Worm (Caenorhabditis elegans): ENCODE measurements around the gene F54H12.5.
A peak's percentile ranks its signal among the peaks of the same experiment; 100 is the strongest.

Gene F54H12.5

ce11 chrIII:7972061-7972460 is at the start of gene F54H12.5:
F54H12.5 (minus strand) TSS chrIII:7972161.
- no peak for TF ChIP-seq nhr-77 (tag; optimal IDR thresholded peaks at IDR 0.05)
- TF ChIP-seq lin-39 (tag; optimal IDR thresholded peaks at IDR 0.05): no peak
- no peak for TF ChIP-seq nhr-12 (tag; optimal IDR thresholded peaks at IDR 0.05)
- no peak for TF ChIP-seq dmd-4 (tag; optimal IDR thresholded peaks at IDR 0.05)
- no peak for TF ChIP-seq ztf-1 (GFP tag; conservative IDR thresholded peaks at IDR 0.05)
- no peak for TF ChIP-seq nhr-6 (tag; optimal IDR thresholded peaks at IDR 0.05)
- TF ChIP-seq ZK546.5 (tag; optimal IDR thresholded peaks at IDR 0.05): no peak
- TF ChIP-seq alr-1 (tag; optimal IDR thresholded peaks at IDR 0.05): no peak
- TF ChIP-seq unc-62 (GFP tag; optimal IDR thresholded peaks at IDR 0.05): no peak
- no peak for TF ChIP-seq F13H6.1 (tag; optimal IDR thresholded peaks at IDR 0.05)
- no peak for TF ChIP-seq Y55F3AM.14 (GFP tag; optimal IDR thresholded peaks at IDR 0.05)
- TF ChIP-seq peb-1 (tag; optimal IDR thresholded peaks at IDR 0.05): no peak
- TF ChIP-seq mab-5 (tag; optimal IDR thresholded peaks at IDR 0.05): no peak
- no peak for TF ChIP-seq elt-1 (tag; optimal IDR thresholded peaks at IDR 0.05)

- peak; percentile 74 for TF ChIP-seq nhr-25 (tag; optimal IDR thresholded peaks at IDR 0.05)
- TF ChIP-seq fos-1 (tag; optimal IDR thresholded peaks at IDR 0.05): peak; percentile 72
- peak; percentile 51 for TF ChIP-seq lin-11 (tag; optimal IDR thresholded peaks at IDR 0.05)
- TF ChIP-seq lsy-2 (tag; optimal IDR thresholded peaks at IDR 0.05): peak; percentile 77 to 92
- peak; percentile 83 for TF ChIP-seq crh-2 (tag; optimal IDR thresholded peaks at IDR 0.05)
- TF ChIP-seq lin-13 (GFP tag; optimal IDR thresholded peaks at IDR 0.05): peak; percentile 85
- no peak for TF ChIP-seq peb-1 (tag; optimal IDR thresholded peaks at IDR 0.05)
- TF ChIP-seq nhr-10 (tag; optimal IDR thresholded peaks at IDR 0.05): no peak
- peak; percentile 7 for TF ChIP-seq nhr-237 (tag; optimal IDR thresholded peaks at IDR 0.05)
- TF ChIP-seq nhr-77 (tag; optimal IDR thresholded peaks at IDR 0.05): no peak
- TF ChIP-seq skn-1 (tag; optimal IDR thresholded peaks at IDR 0.05): peak; percentile 44
- peak; percentile 58 for TF ChIP-seq nhr-21 (tag; optimal IDR thresholded peaks at IDR 0.05)
- TF ChIP-seq gmeb-1 (tag; optimal IDR thresholded peaks at IDR 0.05): peak; percentile 87
- TF ChIP-seq zag-1 (tag; optimal IDR thresholded peaks at IDR 0.05): peak; percentile 16
- peak; percentile 82 for TF ChIP-seq nhr-129 (tag; optimal IDR thresholded peaks at IDR 0.05)
- peak; percentile 58 for TF ChIP-seq ceh-16 (tag; optimal IDR thresholded peaks at IDR 0.05)
- no peak for TF ChIP-seq unc-39 (tag; optimal IDR thresholded peaks at IDR 0.05)
- TF ChIP-seq ZK546.5 (tag; optimal IDR thresholded peaks at IDR 0.05): no peak
- TF ChIP-seq mbf-1 (tag; optimal IDR thresholded peaks at IDR 0.05): no peak
- TF ChIP-seq C34F6.9 (tag; optimal IDR thresholded peaks at IDR 0.05): peak; percentile 95
- TF ChIP-seq unc-62 (GFP tag; optimal IDR thresholded peaks at IDR 0.05): no peak
- TF ChIP-seq alr-1 (tag; optimal IDR thresholded peaks at IDR 0.05): no peak
- no peak for TF ChIP-seq blmp-1 (tag; optimal IDR thresholded peaks at IDR 0.05; ENCODE audit: insufficient read depth)
- peak; percentile 89 for TF ChIP-seq unc-55 (GFP tag; optimal IDR thresholded peaks at IDR 0.05)
- no peak for TF ChIP-seq ama-1 (optimal IDR thresholded peaks at IDR 0.05)
- TF ChIP-seq nhr-23 (tag; optimal IDR thresholded peaks at IDR 0.05): no peak
- TF ChIP-seq Y55F3AM.14 (GFP tag; optimal IDR thresholded peaks at IDR 0.05): no peak
- TF ChIP-seq R02D3.7 (tag; optimal IDR thresholded peaks at IDR 0.05): no peak
- TF ChIP-seq sma-9 (GFP tag; optimal IDR thresholded peaks at IDR 0.05): peak; percentile 71
- no peak for TF ChIP-seq sma-9 (tag; optimal IDR thresholded peaks at IDR 0.05)
- TF ChIP-seq sma-3 (GFP tag; optimal IDR thresholded peaks at IDR 0.05): peak; percentile 73
- no peak for TF ChIP-seq snpc-4 (tag; optimal IDR thresholded peaks at IDR 0.05)
- TF ChIP-seq mdl-1 (tag; optimal IDR thresholded peaks at IDR 0.05): no peak
- peak; percentile 61 for TF ChIP-seq F13H6.1 (tag; optimal IDR thresholded peaks at IDR 0.05)
- TF ChIP-seq elt-3 (tag; optimal IDR thresholded peaks at IDR 0.05): no peak
- TF ChIP-seq ztf-11 (tag; optimal IDR thresholded peaks at IDR 0.05): no peak
- no peak for TF ChIP-seq ztf-4 (tag; optimal IDR thresholded peaks at IDR 0.05)
- no peak for TF ChIP-seq aly-2 (tag; optimal IDR thresholded peaks at IDR 0.05)
- TF ChIP-seq sem-4 (tag; optimal IDR thresholded peaks at IDR 0.05): peak; percentile 51
- peak; percentile 63 for TF ChIP-seq mab-5 (tag; optimal IDR thresholded peaks at IDR 0.05)
These were observed 48.9 kb upstream of the F54H12.5 start, which contains the start of gene lin-36 for ce11 chrIII:8020823-8021332. lin-36 (minus strand) TSS chrIII:8020873.

Measured in whole organism, L2 larva.